Worm (Caenorhabditis elegans) whole organism, L3 larva: ENCODE data around the gene mtre-1.

Experiments
- ZK546.5 ChIP-seq: sonication (generic microtip); optimal IDR thresholded peaks from 2 replicates; lab custom pipeline; 2017; ENCODE audit warnings: missing biosample characterization, missing genetic modification characterization
- aly-2 ChIP-seq: fragments of 150-350 bp; optimal IDR thresholded peaks from 2 replicates; lab custom pipeline; 2014; ENCODE audit warnings: missing biosample characterization, missing genetic modification characterization
- ama-1 ChIP-seq: fragments of 150-350 bp; optimal IDR thresholded peaks from 2 replicates; lab custom pipeline; 2018
- ceh-16 ChIP-seq: sonication (generic microtip); optimal IDR thresholded peaks from 2 replicates; lab custom pipeline; 2017; ENCODE audit warnings: missing biosample characterization, missing genetic modification characterization
- ceh-28 ChIP-seq: fragments of 150-350 bp; optimal IDR thresholded peaks from 2 replicates; lab custom pipeline; 2014; ENCODE audit warnings: missing biosample characterization, missing genetic modification reagents, missing genetic modification characterization
- ceh-82 ChIP-seq: fragments of 150-350 bp; optimal IDR thresholded peaks from 2 replicates; lab custom pipeline; 2014; ENCODE audit warnings: missing biosample characterization, missing genetic modification characterization
- ceh-9 ChIP-seq: sonication (generic microtip); optimal IDR thresholded peaks from 2 replicates; lab custom pipeline; 2018; ENCODE audit warnings: missing biosample characterization, missing genetic modification characterization
- daf-12 ChIP-seq: fragments of 150-350 bp; optimal IDR thresholded peaks from 2 replicates; lab custom pipeline; 2014; ENCODE audit warnings: missing biosample characterization, missing genetic modification reagents, missing genetic modification characterization
- egl-27 ChIP-seq: sonication (generic microtip); optimal IDR thresholded peaks from 4 replicates; lab custom pipeline; 2017; ENCODE audit warnings: missing biosample characterization, missing genetic modification reagents, missing genetic modification characterization
- egl-5 ChIP-seq: fragments of 150-350 bp; optimal IDR thresholded peaks from 2 replicates; lab custom pipeline; 2017; ENCODE audit warnings: missing biosample characterization, missing genetic modification reagents, missing genetic modification characterization, inconsistent platforms
- elt-1 ChIP-seq: fragments of 150-350 bp; optimal IDR thresholded peaks from 2 replicates; lab custom pipeline; 2014; ENCODE audit warnings: missing biosample characterization, missing genetic modification characterization
- elt-2 ChIP-seq: sonication (generic microtip); optimal IDR thresholded peaks from 2 replicates; lab custom pipeline; 2016; ENCODE audit warnings: missing genetic modification reagents, mild to moderate bottlenecking, missing genetic modification characterization, missing compliant biosample characterization
- elt-3 ChIP-seq, 3 experiments: fragments of 150-350 bp in 1 of 3; sonication (generic microtip) in 2 of 3; optimal IDR thresholded peaks; 2 replicates in 2 of 3; 4 replicates in 1 of 3; lab custom pipeline; 2014 to 2017; ENCODE audit warnings: missing biosample characterization in 3 of 3, missing genetic modification characterization in 3 of 3
- fkh-10 ChIP-seq: sonication (generic microtip); optimal IDR thresholded peaks from 2 replicates; lab custom pipeline; 2017; ENCODE audit warnings: missing biosample characterization, missing genetic modification reagents, missing genetic modification characterization
- fos-1 ChIP-seq: fragments of 150-350 bp; optimal IDR thresholded peaks from 2 replicates; lab custom pipeline; 2014; ENCODE audit warnings: missing biosample characterization, missing genetic modification characterization
- hmg-11 ChIP-seq: sonication (generic microtip); optimal IDR thresholded peaks from 2 replicates; lab custom pipeline; 2016; ENCODE audit warnings: missing genetic modification characterization, missing compliant biosample characterization
- lin-15B ChIP-seq: fragments of 150-350 bp; optimal IDR thresholded peaks from 2 replicates; lab custom pipeline; 2014; ENCODE audit warnings: missing biosample characterization, missing genetic modification characterization
- lin-39 ChIP-seq: fragments of 150-350 bp; optimal IDR thresholded peaks from 2 replicates; lab custom pipeline; 2018; ENCODE audit warnings: missing biosample characterization, missing genetic modification reagents, missing genetic modification characterization
- lsy-12 ChIP-seq: sonication (generic microtip); optimal IDR thresholded peaks from 2 replicates; lab custom pipeline; 2016; ENCODE audit warnings: mild to moderate bottlenecking, missing genetic modification characterization, missing compliant biosample characterization
- mdl-1 ChIP-seq: fragments of 150-350 bp; optimal IDR thresholded peaks from 2 replicates; lab custom pipeline; 2014; ENCODE audit warnings: missing biosample characterization, missing genetic modification characterization
- mml-1 ChIP-seq: fragments of 150-350 bp; sonication (generic microtip); optimal IDR thresholded peaks from 3 replicates; lab custom pipeline; 2014; ENCODE audit warnings: missing biosample characterization, missing genetic modification characterization
- nfya-1 ChIP-seq: sonication (generic microtip); optimal IDR thresholded peaks from 2 replicates; lab custom pipeline; 2017; ENCODE audit warnings: missing genetic modification characterization, mild to moderate bottlenecking, missing compliant biosample characterization, antibody characterized with exemption, moderate library complexity; ENCODE audit not compliant: insufficient read depth
- nhr-11 ChIP-seq: fragments of 150-350 bp; optimal IDR thresholded peaks from 2 replicates; lab custom pipeline; 2014; ENCODE audit warnings: missing biosample characterization, missing genetic modification characterization
- nhr-12 ChIP-seq: fragments of 150-350 bp; optimal IDR thresholded peaks from 2 replicates; lab custom pipeline; 2014; ENCODE audit warnings: missing biosample characterization, missing genetic modification characterization
- nhr-23 ChIP-seq: fragments of 150-350 bp; optimal IDR thresholded peaks from 2 replicates; lab custom pipeline; 2014; ENCODE audit warnings: missing biosample characterization, missing genetic modification reagents, missing genetic modification characterization
- nhr-237 ChIP-seq: fragments of 150-350 bp; optimal IDR thresholded peaks from 2 replicates; lab custom pipeline; 2014; ENCODE audit warnings: missing biosample characterization, missing genetic modification characterization
- nhr-25 ChIP-seq: sonication (generic microtip); optimal IDR thresholded peaks from 2 replicates; lab custom pipeline; 2017; ENCODE audit warnings: missing biosample characterization, missing genetic modification characterization
- nhr-28 ChIP-seq: fragments of 150-350 bp; optimal IDR thresholded peaks from 2 replicates; lab custom pipeline; 2014; ENCODE audit warnings: missing biosample characterization, missing genetic modification characterization
- nhr-43 ChIP-seq: sonication (generic microtip); optimal IDR thresholded peaks from 2 replicates; lab custom pipeline; 2016; ENCODE audit warnings: mild to moderate bottlenecking, missing genetic modification characterization, missing compliant biosample characterization; ENCODE audit not compliant: poor library complexity, severe bottlenecking
- nhr-67 ChIP-seq: fragments of 150-350 bp; optimal IDR thresholded peaks from 2 replicates; lab custom pipeline; 2014; ENCODE audit warnings: missing biosample characterization, missing genetic modification characterization
- nhr-77 ChIP-seq: fragments of 150-350 bp; optimal IDR thresholded peaks from 2 replicates; lab custom pipeline; 2014; ENCODE audit warnings: missing biosample characterization, missing genetic modification characterization
- pha-4 ChIP-seq: fragments of 150-350 bp; optimal IDR thresholded peaks from 2 replicates; lab custom pipeline; 2014; ENCODE audit warnings: missing biosample characterization, missing genetic modification reagents, missing genetic modification characterization
- pqm-1 ChIP-seq: fragments of 150-350 bp; optimal IDR thresholded peaks from 2 replicates; lab custom pipeline; 2017; ENCODE audit warnings: missing biosample characterization, missing genetic modification characterization, inconsistent platforms
- sea-2 ChIP-seq: fragments of 150-350 bp; sonication (generic microtip); optimal IDR thresholded peaks from 4 replicates; lab custom pipeline; 2014; ENCODE audit warnings: missing biosample characterization, missing genetic modification reagents, missing genetic modification characterization
- skn-1 ChIP-seq: fragments of 150-350 bp; optimal IDR thresholded peaks from 2 replicates; lab custom pipeline; 2014; ENCODE audit warnings: missing biosample characterization, missing genetic modification characterization
- snpc-4 ChIP-seq: fragments of 150-350 bp; optimal IDR thresholded peaks from 2 replicates; lab custom pipeline; 2014; ENCODE audit warnings: missing biosample characterization, missing genetic modification characterization
- unc-39 ChIP-seq: sonication (generic microtip); optimal IDR thresholded peaks from 4 replicates; lab custom pipeline; 2017; ENCODE audit warnings: missing biosample characterization, missing genetic modification characterization
- unc-62 ChIP-seq: fragments of 150-350 bp; sonication (generic microtip); optimal IDR thresholded peaks from 4 replicates; lab custom pipeline; 2014; ENCODE audit warnings: missing biosample characterization, missing genetic modification reagents, missing genetic modification characterization
- zag-1 ChIP-seq: fragments of 150-350 bp; optimal IDR thresholded peaks from 2 replicates; lab custom pipeline; 2014; ENCODE audit warnings: missing biosample characterization, missing genetic modification characterization
- ztf-11 ChIP-seq: fragments of 150-350 bp; optimal IDR thresholded peaks from 2 replicates; lab custom pipeline; 2014; ENCODE audit warnings: missing biosample characterization, missing genetic modification characterization
- ztf-4 ChIP-seq: fragments of 150-350 bp; optimal IDR thresholded peaks from 2 replicates; lab custom pipeline; 2014; ENCODE audit warnings: missing biosample characterization, missing genetic modification characterization

mtre-1 gene

DNA sequence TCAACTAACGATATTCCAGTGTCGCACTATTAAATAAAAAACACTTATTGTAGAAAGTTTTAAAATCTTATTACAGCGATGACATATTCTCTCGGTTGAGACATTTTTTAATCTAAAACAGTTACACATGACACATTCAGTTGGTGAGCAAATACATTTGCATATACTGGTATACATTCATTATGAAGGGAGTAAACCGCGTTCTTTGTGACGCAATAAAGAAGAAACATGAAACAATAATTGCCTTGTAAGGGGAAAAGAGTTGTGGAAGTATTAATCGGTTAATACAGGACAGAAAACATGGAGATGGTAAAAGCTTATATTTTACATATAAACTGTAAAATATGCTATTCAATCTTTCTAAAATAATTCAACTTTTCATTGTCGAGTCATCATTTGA is 953 bp upstream of the mtre-1 start:
- TF ChIP-seq elt-3 (tag; optimal IDR thresholded peaks at IDR 0.05; lab: Kevin White, UChicago): no peak
- no peak for TF ChIP-seq nhr-11 (tag; lab: Kevin White, UChicago)
- TF ChIP-seq unc-62 (GFP tag; lab: Kevin White, UChicago): no peak
- TF ChIP-seq unc-39 (tag; lab: Kevin White, UChicago): no peak
- TF ChIP-seq elt-1: no peak
- TF ChIP-seq ztf-11 (tag; lab: Kevin White, UChicago): no peak
- TF ChIP-seq nfya-1 (tag; lab: Kevin White, UChicago): no peak
- no peak for TF ChIP-seq hmg-11 (tag; lab: Kevin White, UChicago)
- TF ChIP-seq sea-2 (GFP tag; lab: Kevin White, UChicago): no peak
- no peak for TF ChIP-seq nhr-77 (tag; lab: Kevin White, UChicago)
- TF ChIP-seq ceh-82 (tag; lab: Kevin White, UChicago): no peak
- TF ChIP-seq, all 47 proteins: peak for 0

DNA sequence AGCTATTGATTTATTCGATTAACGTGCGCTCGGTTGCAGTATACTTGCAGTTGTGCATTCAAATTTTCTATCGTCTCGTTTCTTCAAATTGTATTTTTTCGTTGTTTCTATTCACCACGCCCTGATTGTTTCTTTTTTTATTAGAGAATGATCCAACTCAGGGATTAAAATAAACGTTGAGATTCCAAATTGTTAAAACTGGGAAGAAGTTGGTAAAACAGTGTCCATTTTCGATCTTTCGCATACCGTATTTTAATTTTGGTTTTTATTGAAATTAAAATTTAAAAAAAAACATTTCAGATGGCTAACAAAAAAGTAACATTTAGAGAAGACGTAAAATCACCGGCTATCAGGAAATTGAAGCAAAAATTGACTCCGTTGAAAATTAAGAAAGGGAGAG is 3.1 kb downstream of the mtre-1 start, which contains the start of gene apn-1:
TSS of gene apn-1 (plus strand) at position 301 of the 400 bp plus-strand sequence.
- TF ChIP-seq egl-27 (tag; lab: Kevin White, UChicago) (no peak), ztf-4 (tag; lab: Kevin White, UChicago) (no peak), nhr-25 (no peak), pqm-1 (tag; lab: Kevin White, UChicago) (no peak), pha-4 (no peak), ceh-9 (tag; lab: Kevin White, UChicago) (no peak)
- TF ChIP-seq, all 47 proteins: peak for 0

DNA sequence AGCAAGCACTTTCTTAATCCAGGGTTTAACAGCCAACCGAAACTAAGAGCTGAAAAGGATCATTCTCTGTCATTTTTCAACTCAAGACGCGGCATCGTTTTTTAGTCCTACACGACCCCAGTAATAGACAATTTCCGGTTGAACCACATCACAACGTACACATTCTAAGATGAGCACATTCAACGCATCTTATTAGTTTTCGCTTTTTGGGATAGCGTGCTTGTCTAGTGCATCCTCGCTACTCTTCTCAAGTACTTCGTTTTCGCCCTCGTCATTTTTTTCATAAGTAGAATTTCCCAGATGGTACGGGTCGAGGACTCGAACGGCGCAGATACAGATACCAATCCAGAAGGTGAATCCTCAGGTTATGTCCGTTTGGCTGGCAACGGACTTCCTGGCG is 8.1 kb downstream of the mtre-1 start, which contains the start of gene T05H10.1:
TSS of gene T05H10.1 (plus strand) at position 301 of the 400 bp plus-strand sequence.
- no peak for TF ChIP-seq nhr-12 (tag; lab: Kevin White, UChicago)
- peak; percentile 36 for TF ChIP-seq lin-39 (tag; lab: Kevin White, UChicago)

DNA sequence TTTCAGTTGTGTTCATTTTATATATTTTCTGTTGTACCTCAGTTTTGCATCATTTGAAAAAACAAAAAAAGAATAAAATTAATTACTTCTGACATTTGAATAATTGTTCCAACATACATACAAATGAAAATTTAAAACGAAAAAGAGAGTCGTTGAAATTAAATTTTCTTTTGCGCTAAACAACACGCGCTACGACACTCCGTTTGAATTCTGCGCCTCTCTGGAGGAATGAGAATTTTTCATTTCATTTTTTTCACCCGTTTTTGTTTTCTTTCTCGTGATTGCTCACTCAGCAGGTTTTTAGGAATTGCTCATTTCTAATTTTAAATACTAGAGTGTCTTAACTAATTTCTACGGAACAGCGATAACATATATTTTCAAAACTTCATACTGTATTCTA is 8.7 kb downstream of the mtre-1 start:
- TF ChIP-seq fkh-10 (no peak), ztf-11 (tag; lab: Kevin White, UChicago) (no peak), ceh-28 (tag; lab: Kevin White, UChicago) (no peak), nhr-77 (tag; lab: Kevin White, UChicago) (no peak), lsy-12 (tag; lab: Kevin White, UChicago) (no peak), elt-3 (tag; optimal IDR thresholded peaks at IDR 0.05; lab: Kevin White, UChicago) (no peak), unc-62 (GFP tag; lab: Kevin White, UChicago) (no peak), daf-12 (tag; lab: Kevin White, UChicago) (no peak), lin-15B (tag; lab: Kevin White, UChicago) (peak; percentile 84), nhr-43 (tag; lab: Kevin White, UChicago) (no peak), ama-1 (lab: Kevin White, UChicago) (no peak), aly-2 (tag; lab: Kevin White, UChicago) (no peak), snpc-4 (tag; lab: Kevin White, UChicago) (peak; percentile 29), elt-2 (tag; lab: Kevin White, UChicago) (no peak), lin-39 (tag; lab: Kevin White, UChicago) (no peak), nhr-23 (tag; lab: Kevin White, UChicago) (peak; percentile 28), nhr-28 (tag; lab: Kevin White, UChicago) (no peak), ZK546.5 (tag; lab: Kevin White, UChicago) (no peak), nhr-67 (tag; lab: Kevin White, UChicago) (no peak), sea-2 (GFP tag; lab: Kevin White, UChicago) (no peak), ztf-4 (tag; lab: Kevin White, UChicago) (no peak), nfya-1 (tag; lab: Kevin White, UChicago) (peak; percentile 53), mml-1 (tag; lab: Kevin White, UChicago) (no peak), zag-1 (no peak), nhr-237 (tag; lab: Kevin White, UChicago) (no peak), ceh-82 (tag; lab: Kevin White, UChicago) (no peak), pha-4 (peak; percentile 79), elt-1 (no peak), nhr-11 (tag; lab: Kevin White, UChicago) (no peak), fos-1 (tag; lab: Kevin White, UChicago) (no peak), egl-27 (tag; lab: Kevin White, UChicago) (no peak), ceh-16 (tag; lab: Kevin White, UChicago) (no peak), ceh-9 (tag; lab: Kevin White, UChicago) (no peak), egl-5 (tag; lab: Kevin White, UChicago) (peak; percentile 26), mdl-1 (no peak), skn-1 (no peak)
- TF ChIP-seq, all 47 proteins: peak for 6
